Fruit fly (Drosophila melanogaster): ENCODE data around the gene CG15170.
A peak's percentile ranks its signal among the peaks of the same experiment; 100 is the strongest.

The CG15170 gene

DNA sequence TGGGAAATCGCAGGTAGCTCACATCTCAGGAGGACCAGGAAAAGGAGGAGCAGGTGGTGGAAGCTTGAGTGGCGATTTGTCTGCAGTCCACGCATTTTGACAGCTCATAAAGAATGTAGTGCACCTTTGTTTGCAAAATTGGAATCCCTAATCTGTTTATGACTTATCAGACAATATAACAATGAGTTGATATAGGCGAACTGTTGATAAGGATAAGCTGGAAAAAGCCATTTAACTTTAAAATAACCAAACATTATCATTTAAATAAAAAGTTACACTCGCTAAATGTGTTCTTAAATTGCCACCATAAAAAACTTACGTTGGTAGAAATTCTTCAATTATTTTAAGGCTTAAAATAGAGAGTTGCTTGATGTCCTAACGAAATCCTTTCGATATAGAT lies at the start of gene CG15170:
Gene CG15170 (minus strand): TSS at position 101 of the 400 bp plus-strand sequence.
- TF ChIP-seq CG12768 (GFP tag; optimal IDR thresholded peaks at IDR 0.05) (no peak), Crg-1 (GFP tag; optimal IDR thresholded peaks at IDR 0.05) (no peak), pad (GFP tag; optimal IDR thresholded peaks at IDR 0.05) (no peak), CG14711 (tag; optimal IDR thresholded peaks at IDR 0.05) (no peak), CG7045 (GFP tag; optimal IDR thresholded peaks at IDR 0.05) (no peak)

DNA sequence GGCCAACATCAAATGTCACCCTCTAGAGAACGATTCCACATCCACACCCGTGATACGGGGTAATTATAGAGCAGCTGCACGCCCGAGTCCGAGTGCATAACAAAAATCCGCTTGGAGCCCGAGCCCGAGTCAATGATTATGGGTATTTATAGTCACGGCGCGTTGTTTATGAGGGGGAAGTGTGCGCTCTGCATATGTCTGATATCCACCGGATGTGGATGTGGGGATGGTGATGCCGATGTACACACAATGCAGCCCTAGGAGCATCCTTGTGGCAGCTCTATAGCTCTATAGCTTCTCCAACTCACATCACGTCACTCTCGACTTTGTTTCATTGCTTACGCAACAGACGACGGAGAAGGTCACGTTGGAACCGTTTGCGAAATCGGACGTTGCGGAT lies 47.4 kb upstream of the CG15170 start:
- TF ChIP-seq ovo (GFP tag; optimal IDR thresholded peaks at IDR 0.05) = no peak
- TF ChIP-seq CG5204 (GFP tag; optimal IDR thresholded peaks at IDR 0.05) = no peak
- TF ChIP-seq cnc (optimal IDR thresholded peaks at IDR 0.05) = no peak
- TF ChIP-seq pad (GFP tag; optimal IDR thresholded peaks at IDR 0.05) = no peak
- no peak for TF ChIP-seq tj (GFP tag; optimal IDR thresholded peaks at IDR 0.05)
- no peak for TF ChIP-seq CG12768 (GFP tag; optimal IDR thresholded peaks at IDR 0.05)
- no peak for TF ChIP-seq CG33017 (tag; optimal IDR thresholded peaks at IDR 0.05)
- TF ChIP-seq CG1620 (GFP tag; optimal IDR thresholded peaks at IDR 0.05) = no peak
- TF ChIP-seq CG7045 (GFP tag; optimal IDR thresholded peaks at IDR 0.05) = no peak
- TF ChIP-seq CG11617 (GFP tag; optimal IDR thresholded peaks at IDR 0.05) = no peak
- no peak for TF ChIP-seq toe (GFP tag; optimal IDR thresholded peaks at IDR 0.05)
- no peak for TF ChIP-seq Clk (GFP tag; optimal IDR thresholded peaks at IDR 0.05)

DNA sequence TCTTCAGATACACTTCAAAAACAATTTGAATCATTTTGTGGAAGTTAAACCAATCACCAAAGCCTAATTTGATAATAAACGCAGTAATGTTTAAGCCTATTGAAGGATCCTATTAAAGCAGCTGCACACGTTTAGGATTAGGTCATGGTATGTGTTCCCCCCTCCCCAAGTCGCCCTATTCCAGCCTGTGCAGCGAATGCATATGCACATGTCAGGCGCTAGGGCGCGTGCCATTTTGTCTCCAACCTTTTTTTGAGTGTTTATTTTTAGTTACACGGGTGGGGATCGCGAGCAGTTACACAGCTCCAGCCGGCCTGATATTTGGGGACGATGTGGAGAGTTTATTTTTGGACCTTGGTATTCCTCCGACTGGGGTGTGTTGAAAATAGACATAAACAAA lies 47.0 kb upstream of the CG15170 start:
- no peak for TF ChIP-seq CG11617 (GFP tag; optimal IDR thresholded peaks at IDR 0.05)
- no peak for TF ChIP-seq Clk (GFP tag; optimal IDR thresholded peaks at IDR 0.05)
- no peak for TF ChIP-seq CG5204 (GFP tag; optimal IDR thresholded peaks at IDR 0.05)
- no peak for TF ChIP-seq toe (GFP tag; optimal IDR thresholded peaks at IDR 0.05)
- no peak for TF ChIP-seq CG12768 (GFP tag; optimal IDR thresholded peaks at IDR 0.05)
- TF ChIP-seq cic (GFP tag; optimal IDR thresholded peaks at IDR 0.05) = no peak
- no peak for TF ChIP-seq pad (GFP tag; optimal IDR thresholded peaks at IDR 0.05)

DNA sequence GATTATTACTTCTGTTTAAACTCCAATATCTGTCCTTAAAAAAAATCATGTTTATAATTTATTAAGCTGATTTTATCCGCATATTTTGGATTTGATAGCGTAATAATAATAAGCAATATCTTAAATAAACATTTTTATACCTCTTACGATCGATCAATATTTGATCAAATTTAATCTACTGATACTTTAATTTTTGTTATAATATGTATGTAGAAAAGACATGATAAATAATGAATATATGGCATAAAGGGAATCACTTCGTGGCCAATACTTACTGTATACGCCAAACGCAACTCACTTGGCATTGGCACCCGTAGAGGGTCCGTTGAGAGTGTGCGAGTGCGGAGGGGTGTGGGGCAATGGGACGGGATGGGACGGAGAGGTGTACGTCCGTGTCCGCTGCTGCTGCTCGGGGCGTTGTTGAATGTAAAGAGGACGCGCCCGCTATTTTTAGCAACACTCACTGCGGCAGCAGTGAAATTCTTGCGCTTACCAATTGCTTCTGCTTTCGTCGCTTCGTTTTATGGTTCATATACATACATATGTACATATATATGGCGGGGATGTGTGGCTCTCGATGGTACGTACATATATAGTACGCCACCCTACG lies 46.2 kb upstream of the CG15170 start:
- TF ChIP-seq Clk (GFP tag; optimal IDR thresholded peaks at IDR 0.05) (no peak), bab1 (GFP tag; optimal IDR thresholded peaks at IDR 0.05) (no peak), tj (GFP tag; optimal IDR thresholded peaks at IDR 0.05) (no peak), CG12768 (GFP tag; optimal IDR thresholded peaks at IDR 0.05) (no peak), Hr96 (GFP tag; optimal IDR thresholded peaks at IDR 0.05) (no peak)

dm6 chr2L:19035013-19035412 lies 45.0 kb upstream of the CG15170 start:
- no peak for TF ChIP-seq CG5204 (GFP tag; optimal IDR thresholded peaks at IDR 0.05)
- TF ChIP-seq tj (GFP tag; optimal IDR thresholded peaks at IDR 0.05) = peak; percentile 34

DNA sequence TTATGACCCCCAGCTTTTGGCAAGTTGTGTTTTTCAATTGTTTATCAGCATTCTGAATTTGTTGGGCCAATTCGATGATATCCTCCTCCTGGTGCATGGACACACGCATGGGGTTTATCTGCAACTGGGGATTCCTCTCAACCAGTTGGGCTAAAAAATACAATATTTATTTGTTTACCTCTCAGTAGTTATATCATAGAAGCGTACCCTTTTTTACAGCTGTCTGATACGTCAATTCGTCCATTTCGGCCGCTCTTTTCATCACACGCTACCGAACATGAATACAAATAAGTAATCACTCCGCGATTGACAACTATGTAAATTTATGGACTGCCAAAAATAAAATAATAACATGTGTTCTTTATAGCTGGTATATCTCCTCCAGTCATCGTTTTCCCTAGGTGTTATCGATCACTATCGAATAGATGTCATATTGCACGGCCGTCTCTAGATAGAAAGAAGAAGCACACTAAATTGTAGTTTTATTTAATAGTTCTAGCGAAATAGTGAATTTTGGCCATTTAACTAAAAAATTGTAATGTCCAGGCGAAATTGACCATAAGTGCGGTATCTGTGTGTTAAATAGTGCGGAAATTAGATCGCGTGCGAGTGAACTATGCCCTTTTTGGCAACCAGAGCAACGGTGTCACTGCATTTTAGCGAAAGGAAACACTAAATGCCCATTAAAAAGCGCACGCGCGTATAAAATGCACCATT lies 44.3 kb upstream of the CG15170 start, which contains the start of the genes mib2 and CG31800:
Gene mib2 (plus strand): TSS at position 232 of the 717 bp plus-strand sequence.
Gene CG31800 (minus strand): TSS at position 364 of the 717 bp plus-strand sequence.
- TF ChIP-seq Clk (GFP tag; optimal IDR thresholded peaks at IDR 0.05) (no peak), toe (GFP tag; optimal IDR thresholded peaks at IDR 0.05) (peak; percentile 7), CG7101 (tag; optimal IDR thresholded peaks at IDR 0.05) (peak; percentile 4), bab1 (GFP tag; optimal IDR thresholded peaks at IDR 0.05) (peak; percentile 13), CG33017 (tag; optimal IDR thresholded peaks at IDR 0.05) (no peak), CG11617 (GFP tag; optimal IDR thresholded peaks at IDR 0.05) (peak; percentile 8), cnc (optimal IDR thresholded peaks at IDR 0.05) (no peak), Mnt (GFP tag; optimal IDR thresholded peaks at IDR 0.05) (peak; percentile 35)

DNA sequence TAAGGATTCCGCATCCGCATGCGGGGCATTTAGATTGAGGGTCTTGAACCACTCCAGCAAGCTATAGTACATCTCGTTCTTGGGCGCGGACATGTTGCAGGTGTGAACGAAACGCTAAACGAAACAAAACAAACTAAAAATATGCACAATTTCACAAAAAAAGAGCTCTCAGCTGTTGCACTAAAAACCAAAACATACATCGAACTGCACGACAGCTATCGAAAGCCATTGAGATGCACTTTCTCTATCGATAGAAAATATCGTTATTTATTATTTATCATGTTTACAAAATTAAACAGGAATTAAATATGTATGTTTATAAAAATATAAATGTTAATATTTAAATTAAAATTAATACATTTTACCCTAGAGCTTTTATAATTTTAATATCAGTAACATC lies 43.3 kb upstream of the CG15170 start, which contains the start of gene hook:
Gene hook (minus strand): TSS at position 211 of the 400 bp plus-strand sequence.
- no peak for TF ChIP-seq CG5204 (GFP tag; optimal IDR thresholded peaks at IDR 0.05)
- peak; percentile 19 for TF ChIP-seq bab1 (GFP tag; optimal IDR thresholded peaks at IDR 0.05)
- TF ChIP-seq Mnt (GFP tag; optimal IDR thresholded peaks at IDR 0.05) = peak; percentile 25

DNA sequence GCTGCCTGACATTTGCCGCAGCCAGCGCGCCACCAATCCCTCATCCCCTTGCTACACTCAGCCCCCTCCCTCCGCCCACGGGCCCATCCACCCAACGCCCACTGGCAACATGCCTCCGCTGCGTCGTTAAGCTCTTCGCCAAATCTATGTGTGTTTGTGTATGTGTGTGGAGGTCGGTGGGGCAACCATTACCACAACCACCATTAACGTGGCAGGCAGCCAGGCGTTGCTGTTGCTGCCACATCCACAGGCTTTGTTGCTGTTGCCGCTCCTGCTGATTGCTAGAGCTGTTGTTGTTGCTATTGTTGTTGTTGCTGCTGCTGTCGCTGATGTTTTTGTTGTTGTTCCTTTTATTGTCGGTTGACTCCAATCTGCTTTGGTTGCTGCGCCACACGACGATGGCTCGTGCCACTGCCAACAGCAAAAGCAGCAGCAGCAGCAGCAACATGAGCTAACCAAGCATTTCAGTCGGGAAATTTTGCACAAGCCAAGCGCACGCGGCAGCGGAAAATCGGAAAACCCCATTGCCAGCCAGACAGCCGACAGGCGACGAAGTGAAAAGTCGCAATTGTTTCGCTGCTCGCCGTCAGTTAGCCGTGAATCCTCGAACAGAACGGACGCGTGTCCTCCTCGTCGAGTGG lies 37.3 kb upstream of the CG15170 start, which contains the start of gene Sidpn:
Gene Sidpn (plus strand): TSS at position 465 of the 641 bp plus-strand sequence.
- peak; percentile 9 for TF ChIP-seq cic (GFP tag; optimal IDR thresholded peaks at IDR 0.05)
- no peak for TF ChIP-seq CG14711 (tag; optimal IDR thresholded peaks at IDR 0.05)
- no peak for TF ChIP-seq Crg-1 (GFP tag; optimal IDR thresholded peaks at IDR 0.05)
- no peak for TF ChIP-seq CG33017 (tag; optimal IDR thresholded peaks at IDR 0.05)

Data from whole organism, adult.